Worm (Caenorhabditis elegans) whole organism, L3 larva: Measurements from ENCODE around the gene nhr-10.

Experiments used
- R02D3.7 ChIP-seq: fragments of 150-350 bp; optimal IDR thresholded peaks from 2 replicates; lab custom pipeline; 2014; ENCODE audit warnings: missing biosample characterization, missing genetic modification characterization
- ZK546.5 ChIP-seq: sonication (generic microtip); optimal IDR thresholded peaks from 2 replicates; lab custom pipeline; 2017; ENCODE audit warnings: missing biosample characterization, missing genetic modification characterization
- aly-2 ChIP-seq: fragments of 150-350 bp; optimal IDR thresholded peaks from 2 replicates; lab custom pipeline; 2014; ENCODE audit warnings: missing biosample characterization, missing genetic modification characterization
- ama-1 ChIP-seq: fragments of 150-350 bp; optimal IDR thresholded peaks from 2 replicates; lab custom pipeline; 2018
- ceh-16 ChIP-seq: sonication (generic microtip); optimal IDR thresholded peaks from 2 replicates; lab custom pipeline; 2017; ENCODE audit warnings: missing biosample characterization, missing genetic modification characterization
- ceh-28 ChIP-seq: fragments of 150-350 bp; optimal IDR thresholded peaks from 2 replicates; lab custom pipeline; 2014; ENCODE audit warnings: missing biosample characterization, missing genetic modification reagents, missing genetic modification characterization
- ceh-82 ChIP-seq: fragments of 150-350 bp; optimal IDR thresholded peaks from 2 replicates; lab custom pipeline; 2014; ENCODE audit warnings: missing biosample characterization, missing genetic modification characterization
- ceh-9 ChIP-seq: sonication (generic microtip); optimal IDR thresholded peaks from 2 replicates; lab custom pipeline; 2018; ENCODE audit warnings: missing biosample characterization, missing genetic modification characterization
- daf-12 ChIP-seq: fragments of 150-350 bp; optimal IDR thresholded peaks from 2 replicates; lab custom pipeline; 2014; ENCODE audit warnings: missing biosample characterization, missing genetic modification reagents, missing genetic modification characterization
- egl-27 ChIP-seq: sonication (generic microtip); optimal IDR thresholded peaks from 4 replicates; lab custom pipeline; 2017; ENCODE audit warnings: missing biosample characterization, missing genetic modification reagents, missing genetic modification characterization
- egl-5 ChIP-seq: fragments of 150-350 bp; optimal IDR thresholded peaks from 2 replicates; lab custom pipeline; 2017; ENCODE audit warnings: missing biosample characterization, missing genetic modification reagents, missing genetic modification characterization, inconsistent platforms
- elt-1 ChIP-seq: fragments of 150-350 bp; optimal IDR thresholded peaks from 2 replicates; lab custom pipeline; 2014; ENCODE audit warnings: missing biosample characterization, missing genetic modification characterization
- elt-2 ChIP-seq: sonication (generic microtip); optimal IDR thresholded peaks from 2 replicates; lab custom pipeline; 2016; ENCODE audit warnings: missing genetic modification reagents, mild to moderate bottlenecking, missing genetic modification characterization, missing compliant biosample characterization
- elt-3 ChIP-seq, 3 experiments: fragments of 150-350 bp in 1 of 3; sonication (generic microtip) in 2 of 3; optimal IDR thresholded peaks; 2 replicates in 2 of 3; 4 replicates in 1 of 3; lab custom pipeline; 2014 to 2017; ENCODE audit warnings: missing biosample characterization in 3 of 3, missing genetic modification characterization in 3 of 3
- eor-1 ChIP-seq, 2 experiments: fragments of 150-350 bp; optimal IDR thresholded peaks; 2 replicates each; lab custom pipeline; 2014 to 2018; ENCODE audit warnings: missing biosample characterization in 2 of 2, missing genetic modification characterization in 2 of 2
- fkh-10 ChIP-seq: sonication (generic microtip); optimal IDR thresholded peaks from 2 replicates; lab custom pipeline; 2017; ENCODE audit warnings: missing biosample characterization, missing genetic modification reagents, missing genetic modification characterization
- fkh-2 ChIP-seq: fragments of 150-350 bp; optimal IDR thresholded peaks from 2 replicates; lab custom pipeline; 2014; ENCODE audit warnings: missing biosample characterization, missing genetic modification reagents, missing genetic modification characterization
- fos-1 ChIP-seq: fragments of 150-350 bp; optimal IDR thresholded peaks from 2 replicates; lab custom pipeline; 2014; ENCODE audit warnings: missing biosample characterization, missing genetic modification characterization
- hmg-11 ChIP-seq: sonication (generic microtip); optimal IDR thresholded peaks from 2 replicates; lab custom pipeline; 2016; ENCODE audit warnings: missing genetic modification characterization, missing compliant biosample characterization
- jun-1 ChIP-seq: fragments of 150-350 bp; optimal IDR thresholded peaks from 2 replicates; lab custom pipeline; 2014; ENCODE audit warnings: missing biosample characterization, missing genetic modification reagents, missing genetic modification characterization
- lin-15B ChIP-seq: fragments of 150-350 bp; optimal IDR thresholded peaks from 2 replicates; lab custom pipeline; 2014; ENCODE audit warnings: missing biosample characterization, missing genetic modification characterization
- lin-39 ChIP-seq: fragments of 150-350 bp; optimal IDR thresholded peaks from 2 replicates; lab custom pipeline; 2018; ENCODE audit warnings: missing biosample characterization, missing genetic modification reagents, missing genetic modification characterization
- lsy-12 ChIP-seq: sonication (generic microtip); optimal IDR thresholded peaks from 2 replicates; lab custom pipeline; 2016; ENCODE audit warnings: mild to moderate bottlenecking, missing genetic modification characterization, missing compliant biosample characterization
- mdl-1 ChIP-seq: fragments of 150-350 bp; optimal IDR thresholded peaks from 2 replicates; lab custom pipeline; 2014; ENCODE audit warnings: missing biosample characterization, missing genetic modification characterization
- mml-1 ChIP-seq: fragments of 150-350 bp; sonication (generic microtip); optimal IDR thresholded peaks from 3 replicates; lab custom pipeline; 2014; ENCODE audit warnings: missing biosample characterization, missing genetic modification characterization
- nfya-1 ChIP-seq: sonication (generic microtip); optimal IDR thresholded peaks from 2 replicates; lab custom pipeline; 2017; ENCODE audit warnings: missing genetic modification characterization, mild to moderate bottlenecking, missing compliant biosample characterization, antibody characterized with exemption, moderate library complexity; ENCODE audit not compliant: insufficient read depth
- nhr-11 ChIP-seq: fragments of 150-350 bp; optimal IDR thresholded peaks from 2 replicates; lab custom pipeline; 2014; ENCODE audit warnings: missing biosample characterization, missing genetic modification characterization
- nhr-12 ChIP-seq: fragments of 150-350 bp; optimal IDR thresholded peaks from 2 replicates; lab custom pipeline; 2014; ENCODE audit warnings: missing biosample characterization, missing genetic modification characterization
- nhr-23 ChIP-seq: fragments of 150-350 bp; optimal IDR thresholded peaks from 2 replicates; lab custom pipeline; 2014; ENCODE audit warnings: missing biosample characterization, missing genetic modification reagents, missing genetic modification characterization
- nhr-237 ChIP-seq: fragments of 150-350 bp; optimal IDR thresholded peaks from 2 replicates; lab custom pipeline; 2014; ENCODE audit warnings: missing biosample characterization, missing genetic modification characterization
- nhr-25 ChIP-seq: sonication (generic microtip); optimal IDR thresholded peaks from 2 replicates; lab custom pipeline; 2017; ENCODE audit warnings: missing biosample characterization, missing genetic modification characterization
- nhr-28 ChIP-seq: fragments of 150-350 bp; optimal IDR thresholded peaks from 2 replicates; lab custom pipeline; 2014; ENCODE audit warnings: missing biosample characterization, missing genetic modification characterization
- nhr-43 ChIP-seq: sonication (generic microtip); optimal IDR thresholded peaks from 2 replicates; lab custom pipeline; 2016; ENCODE audit warnings: mild to moderate bottlenecking, missing genetic modification characterization, missing compliant biosample characterization; ENCODE audit not compliant: poor library complexity, severe bottlenecking
- nhr-67 ChIP-seq: fragments of 150-350 bp; optimal IDR thresholded peaks from 2 replicates; lab custom pipeline; 2014; ENCODE audit warnings: missing biosample characterization, missing genetic modification characterization
- nhr-76 ChIP-seq: fragments of 150-350 bp; sonication (generic microtip); optimal IDR thresholded peaks from 5 replicates; lab custom pipeline; 2014; ENCODE audit warnings: missing biosample characterization, missing genetic modification characterization
- nhr-77 ChIP-seq: fragments of 150-350 bp; optimal IDR thresholded peaks from 2 replicates; lab custom pipeline; 2014; ENCODE audit warnings: missing biosample characterization, missing genetic modification characterization
- pha-4 ChIP-seq: fragments of 150-350 bp; optimal IDR thresholded peaks from 2 replicates; lab custom pipeline; 2014; ENCODE audit warnings: missing biosample characterization, missing genetic modification reagents, missing genetic modification characterization
- pqm-1 ChIP-seq: fragments of 150-350 bp; optimal IDR thresholded peaks from 2 replicates; lab custom pipeline; 2017; ENCODE audit warnings: missing biosample characterization, missing genetic modification characterization, inconsistent platforms
- sea-2 ChIP-seq: fragments of 150-350 bp; sonication (generic microtip); optimal IDR thresholded peaks from 4 replicates; lab custom pipeline; 2014; ENCODE audit warnings: missing biosample characterization, missing genetic modification reagents, missing genetic modification characterization
- skn-1 ChIP-seq: fragments of 150-350 bp; optimal IDR thresholded peaks from 2 replicates; lab custom pipeline; 2014; ENCODE audit warnings: missing biosample characterization, missing genetic modification characterization
- snpc-4 ChIP-seq: fragments of 150-350 bp; optimal IDR thresholded peaks from 2 replicates; lab custom pipeline; 2014; ENCODE audit warnings: missing biosample characterization, missing genetic modification characterization
- tbx-2 ChIP-seq: sonication (generic microtip); optimal IDR thresholded peaks from 2 replicates; lab custom pipeline; 2016; ENCODE audit warnings: mild to moderate bottlenecking, missing genetic modification characterization, missing compliant biosample characterization
- unc-39 ChIP-seq: sonication (generic microtip); optimal IDR thresholded peaks from 4 replicates; lab custom pipeline; 2017; ENCODE audit warnings: missing biosample characterization, missing genetic modification characterization
- unc-62 ChIP-seq: fragments of 150-350 bp; sonication (generic microtip); optimal IDR thresholded peaks from 4 replicates; lab custom pipeline; 2014; ENCODE audit warnings: missing biosample characterization, missing genetic modification reagents, missing genetic modification characterization
- zag-1 ChIP-seq: fragments of 150-350 bp; optimal IDR thresholded peaks from 2 replicates; lab custom pipeline; 2014; ENCODE audit warnings: missing biosample characterization, missing genetic modification characterization
- ztf-11 ChIP-seq: fragments of 150-350 bp; optimal IDR thresholded peaks from 2 replicates; lab custom pipeline; 2014; ENCODE audit warnings: missing biosample characterization, missing genetic modification characterization
- ztf-4 ChIP-seq: fragments of 150-350 bp; optimal IDR thresholded peaks from 2 replicates; lab custom pipeline; 2014; ENCODE audit warnings: missing biosample characterization, missing genetic modification characterization

nhr-10 gene

DNA sequence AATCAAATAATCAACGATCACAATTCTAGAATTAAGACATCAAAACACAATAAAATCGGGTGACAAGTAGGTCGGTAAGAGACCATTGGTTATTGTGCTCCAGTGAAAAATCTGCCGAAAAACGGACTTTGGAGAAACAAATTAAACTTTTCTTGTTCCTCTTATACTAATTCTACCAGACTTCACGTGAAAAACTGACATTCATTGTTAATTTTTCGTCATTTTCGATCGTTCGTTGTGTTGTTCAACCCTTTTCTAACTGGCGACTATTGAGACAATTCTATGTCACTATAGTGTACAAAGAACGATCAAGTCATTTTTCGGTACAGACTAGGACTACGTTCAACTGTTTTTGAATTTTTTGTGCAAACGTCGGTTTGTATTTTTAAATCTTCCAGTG lies 5.2 kb upstream of the nhr-10 start (continued):
- TF ChIP-seq R02D3.7 (tag; lab: Kevin White, UChicago) (no peak), mdl-1 (tag; lab: Kevin White, UChicago) (no peak), skn-1 (tag; lab: Kevin White, UChicago) (no peak), lsy-12 (tag; lab: Kevin White, UChicago) (no peak), lin-39 (no peak), ceh-82 (tag; lab: Kevin White, UChicago) (no peak), nhr-23 (tag; lab: Kevin White, UChicago) (peak; percentile 68), ama-1 (lab: Kevin White, UChicago) (no peak)

- TF ChIP-seq elt-1 (peak; percentile 45), snpc-4 (tag; lab: Kevin White, UChicago) (peak; percentile 45), tbx-2 (no peak), R02D3.7 (tag; lab: Kevin White, UChicago) (no peak), lsy-12 (tag; lab: Kevin White, UChicago) (peak; percentile 3), ceh-82 (tag; lab: Kevin White, UChicago) (no peak), fkh-10 (GFP tag; lab: Kevin White, UChicago) (no peak), nhr-237 (tag; lab: Kevin White, UChicago) (no peak), ztf-4 (tag; lab: Kevin White, UChicago) (no peak), eor-1 (tag; optimal IDR thresholded peaks at IDR 0.05; lab: Kevin White, UChicago) (no peak), elt-2 (tag; lab: Kevin White, UChicago) (peak; percentile 68), ZK546.5 (tag; lab: Kevin White, UChicago) (no peak), aly-2 (tag; lab: Kevin White, UChicago) (no peak), ama-1 (lab: Kevin White, UChicago) (no peak), ceh-16 (no peak), fos-1 (no peak), unc-62 (GFP tag; lab: Kevin White, UChicago) (no peak), jun-1 (peak; percentile 76), daf-12 (tag; lab: Kevin White, UChicago) (no peak), unc-39 (no peak), nhr-11 (no peak), elt-3 (tag; optimal IDR thresholded peaks at IDR 0.05; lab: Kevin White, UChicago) (no peak), hmg-11 (peak; percentile 28), sea-2 (GFP tag; lab: Kevin White, UChicago) (no peak), mml-1 (tag; lab: Kevin White, UChicago) (no peak), pha-4 (tag; lab: Kevin White, UChicago) (peak; percentile 89), skn-1 (tag; lab: Kevin White, UChicago) (peak; percentile 71), nfya-1 (peak; percentile 73), lin-15B (tag; lab: Kevin White, UChicago) (peak; percentile 25), pqm-1 (tag; lab: Kevin White, UChicago) (peak; percentile 74), mdl-1 (tag; lab: Kevin White, UChicago) (peak; percentile 22), ceh-28 (tag; lab: Kevin White, UChicago) (peak; percentile 41), nhr-43 (tag; lab: Kevin White, UChicago) (peak; percentile 59), ztf-11 (tag; lab: Kevin White, UChicago) (no peak), zag-1 (tag; lab: Kevin White, UChicago) (no peak), nhr-25 (tag; lab: Kevin White, UChicago) (peak; percentile 85), ceh-9 (no peak), nhr-28 (tag; lab: Kevin White, UChicago) (no peak), lin-39 (no peak), fkh-2 (tag; lab: Kevin White, UChicago) (no peak), nhr-23 (tag; lab: Kevin White, UChicago) (peak; percentile 62), egl-5 (tag; lab: Kevin White, UChicago) (no peak), nhr-12 (no peak), egl-27 (tag; lab: Kevin White, UChicago) (peak; percentile 87), nhr-67 (tag; lab: Kevin White, UChicago) (no peak), nhr-77 (tag; lab: Kevin White, UChicago) (no peak), nhr-76 (no peak)
Measured at ce11 chrIII:7116615-7117252, 1.5 kb upstream of the nhr-10 start.
